Worm (Caenorhabditis elegans) whole organism, L1 larva: ENCODE measurements around the gene R13A1.3.

Experiments
- ama-1 ChIP-seq: fragments of 150-350 bp; optimal IDR thresholded peaks from 2 replicates; lab custom pipeline; 2014
- blmp-1 ChIP-seq: fragments of 150-350 bp; optimal IDR thresholded peaks from 2 replicates; lab custom pipeline; 2014; ENCODE audit warnings: missing biosample characterization, missing genetic modification characterization
- ceh-82 ChIP-seq, 3 experiments: fragments of 150-350 bp in 1 of 3; sonication (generic microtip) in 2 of 3; optimal IDR thresholded peaks; 2 replicates each; lab custom pipeline; 2014 to 2017; ENCODE audit warnings: missing biosample characterization in 3 of 3, missing genetic modification characterization in 3 of 3
- ces-1 ChIP-seq: fragments of 150-350 bp; optimal IDR thresholded peaks from 2 replicates; lab custom pipeline; 2014; ENCODE audit warnings: missing biosample characterization, missing genetic modification reagents, missing genetic modification characterization
- dpl-1 ChIP-seq, 3 experiments: fragments of 150-350 bp in 2 of 3; sonication (generic microtip) in 1 of 3; optimal IDR thresholded peaks; 2 replicates each; lab custom pipeline; 2014 to 2017; ENCODE audit warnings: missing biosample characterization in 3 of 3, missing genetic modification characterization in 3 of 3, missing genetic modification reagents in 3 of 3
- dsc-1 ChIP-seq: sonication (generic microtip); optimal IDR thresholded peaks from 2 replicates; lab custom pipeline; 2016; ENCODE audit warnings: mild to moderate bottlenecking, missing genetic modification characterization, missing compliant biosample characterization
- efl-1 ChIP-seq, 4 experiments: fragments of 150-350 bp; optimal IDR thresholded peaks in 3 of 4; peaks in 1 of 4; 1 replicate in 1 of 4; 2 replicates in 3 of 4; lab custom pipeline; 2014; ENCODE audit warnings: missing biosample characterization in 2 of 4, missing genetic modification characterization in 2 of 4, missing genetic modification reagents in 2 of 4
- efl-3 ChIP-seq: fragments of 200-800 bp; sonication (Bioruptor generic); optimal IDR thresholded peaks from 2 replicates; lab custom pipeline; 2018; ENCODE audit warnings: mild to moderate bottlenecking, missing genetic modification characterization, missing compliant biosample characterization
- egl-13 ChIP-seq: sonication (generic microtip); optimal IDR thresholded peaks from 2 replicates; lab custom pipeline; 2016; ENCODE audit warnings: missing genotype, missing genetic modification reagents, missing genetic modification characterization, missing compliant biosample characterization
- elt-2 ChIP-seq: sonication (generic microtip); optimal IDR thresholded peaks from 2 replicates; lab custom pipeline; 2016; ENCODE audit warnings: missing genetic modification characterization, mild to moderate bottlenecking, inconsistent platforms, missing compliant biosample characterization, missing genetic modification reagents
- elt-3 ChIP-seq, 6 experiments: fragments of 150-350 bp in 1 of 6; sonication (generic microtip); optimal IDR thresholded peaks; 2 replicates each; lab custom pipeline; 2017 to 2018; ENCODE audit warnings: missing biosample characterization in 6 of 6, missing genetic modification characterization in 6 of 6, inconsistent platforms in 1 of 6
- ets-5 ChIP-seq: fragments of 200-800 bp; sonication (Bioruptor generic); IDR thresholded peaks from 2 replicates; pipeline ENCODE4 v1.3.6; 2022; ENCODE audit warnings: missing genetic modification characterization, missing compliant biosample characterization
- fkh-10 ChIP-seq: sonication (generic microtip); optimal IDR thresholded peaks from 2 replicates; lab custom pipeline; 2017; ENCODE audit warnings: missing biosample characterization, missing genetic modification reagents, missing genetic modification characterization
- fkh-4 ChIP-seq: sonication (generic microtip); optimal IDR thresholded peaks from 2 replicates; lab custom pipeline; 2016; ENCODE audit warnings: missing compliant biosample characterization, missing genetic modification characterization, borderline replicate concordance
- fos-1 ChIP-seq: fragments of 150-350 bp; optimal IDR thresholded peaks from 2 replicates; lab custom pipeline; 2014; ENCODE audit warnings: missing biosample characterization, missing genetic modification characterization
- grh-1 ChIP-seq: fragments of 200-800 bp; sonication (Bioruptor generic); IDR thresholded peaks from 2 replicates; pipeline ENCODE4 v1.3.6; 2022; ENCODE audit warnings: missing genetic modification reagents, missing genetic modification characterization, missing compliant biosample characterization
- hpl-2 ChIP-seq: fragments of 150-350 bp; optimal IDR thresholded peaks from 2 replicates; lab custom pipeline; 2014; ENCODE audit warnings: missing biosample characterization, missing genetic modification reagents, missing genetic modification characterization
- irx-1 ChIP-seq: sonication (generic microtip); optimal IDR thresholded peaks from 2 replicates; lab custom pipeline; 2016; ENCODE audit warnings: missing genetic modification characterization, missing compliant biosample characterization
- lin-14 ChIP-seq: fragments of 200-800 bp; sonication (Bioruptor generic); optimal IDR thresholded peaks from 2 replicates; lab custom pipeline; 2018; ENCODE audit warnings: mild to moderate bottlenecking, missing genetic modification characterization, moderate library complexity, missing compliant biosample characterization
- lin-15B ChIP-seq: fragments of 150-350 bp; sonication (generic microtip); optimal IDR thresholded peaks from 3 replicates; lab custom pipeline; 2014; ENCODE audit warnings: missing biosample characterization, missing genetic modification characterization
- lin-39 ChIP-seq: fragments of 150-350 bp; optimal IDR thresholded peaks from 2 replicates; lab custom pipeline; 2014; ENCODE audit warnings: missing biosample characterization, missing genetic modification reagents, missing genetic modification characterization
- lir-3 ChIP-seq: sonication (generic microtip); optimal IDR thresholded peaks from 2 replicates; lab custom pipeline; 2016; ENCODE audit warnings: mild to moderate bottlenecking, missing genetic modification characterization, moderate library complexity, missing compliant biosample characterization; ENCODE audit not compliant: poor library complexity
- lsy-2 ChIP-seq, 2 experiments: fragments of 150-350 bp; optimal IDR thresholded peaks; 2 replicates each; lab custom pipeline; 2014; ENCODE audit warnings: missing biosample characterization in 2 of 2, missing genetic modification characterization in 2 of 2
- mab-9 ChIP-seq: fragments of 200-800 bp; sonication (Bioruptor generic); IDR thresholded peaks from 2 replicates; pipeline ENCODE4 v1.3.6; 2022; ENCODE audit warnings: missing genetic modification reagents, missing genetic modification characterization, missing compliant biosample characterization
- mef-2 ChIP-seq: fragments of 150-350 bp; optimal IDR thresholded peaks from 2 replicates; lab custom pipeline; 2014; ENCODE audit warnings: missing biosample characterization, missing genetic modification characterization
- nhr-71 ChIP-seq: sonication (generic microtip); optimal IDR thresholded peaks from 2 replicates; lab custom pipeline; 2016; ENCODE audit warnings: mild to moderate bottlenecking, missing genetic modification characterization, moderate library complexity, missing compliant biosample characterization
- nhr-76 ChIP-seq: sonication (generic microtip); optimal IDR thresholded peaks from 2 replicates; lab custom pipeline; 2017; ENCODE audit warnings: missing biosample characterization, missing genetic modification characterization
- nhr-84 ChIP-seq: sonication (generic microtip); optimal IDR thresholded peaks from 2 replicates; lab custom pipeline; 2017; ENCODE audit warnings: missing biosample characterization, missing genetic modification characterization
- pax-3 ChIP-seq: fragments of 200-800 bp; sonication (Bioruptor generic); optimal IDR thresholded peaks from 2 replicates; lab custom pipeline; 2018; ENCODE audit warnings: mild to moderate bottlenecking, missing genetic modification characterization, moderate library complexity, missing compliant biosample characterization
- rnt-1 ChIP-seq: sonication (generic microtip); optimal IDR thresholded peaks from 2 replicates; lab custom pipeline; 2016; ENCODE audit warnings: mild to moderate bottlenecking, missing genetic modification characterization, moderate library complexity, missing compliant biosample characterization
- skn-1 ChIP-seq: fragments of 150-350 bp; optimal IDR thresholded peaks from 2 replicates; lab custom pipeline; 2014; ENCODE audit warnings: missing biosample characterization, missing genetic modification characterization
- snu-23 ChIP-seq: sonication (generic microtip); optimal IDR thresholded peaks from 2 replicates; lab custom pipeline; 2016; ENCODE audit warnings: missing genetic modification characterization, missing compliant biosample characterization
- sox-4 ChIP-seq: sonication (generic microtip); optimal IDR thresholded peaks from 2 replicates; lab custom pipeline; 2016; ENCODE audit warnings: missing genetic modification characterization, missing compliant biosample characterization
- sptf-1 ChIP-seq: fragments of 150-350 bp; optimal IDR thresholded peaks from 2 replicates; lab custom pipeline; 2014; ENCODE audit warnings: missing biosample characterization, missing genetic modification characterization
- sup-37 ChIP-seq: fragments of 200-800 bp; sonication (Bioruptor generic); optimal IDR thresholded peaks from 2 replicates; lab custom pipeline; 2018; ENCODE audit warnings: mild to moderate bottlenecking, missing genetic modification characterization, missing compliant biosample characterization
- tbx-2 ChIP-seq: sonication (generic microtip); optimal IDR thresholded peaks from 2 replicates; lab custom pipeline; 2016; ENCODE audit warnings: missing genetic modification characterization, missing compliant biosample characterization
- unc-30 ChIP-seq: sonication (generic microtip); optimal IDR thresholded peaks from 2 replicates; lab custom pipeline; 2017; ENCODE audit warnings: missing biosample characterization, missing genetic modification characterization
- xbp-1 ChIP-seq: sonication (generic microtip); optimal IDR thresholded peaks from 2 replicates; lab custom pipeline; 2016; ENCODE audit warnings: missing genetic modification characterization, missing compliant biosample characterization
- zip-4 ChIP-seq: fragments of 200-800 bp; sonication (Bioruptor generic); optimal IDR thresholded peaks from 2 replicates; lab custom pipeline; 2018; ENCODE audit warnings: mild to moderate bottlenecking, missing genetic modification characterization, moderate library complexity, missing compliant biosample characterization

The R13A1.3 gene

ce11 chrIV:7219398-7220087, 15.7 kb downstream of the R13A1.3 start, which contains the start of the genes glb-23 and R13A1.1:
Gene glb-23, minus strand, starts transcription at chrIV:7219498.
Gene R13A1.1, plus strand, starts transcription at chrIV:7220037.
- TF ChIP-seq sptf-1 (tag; lab: Kevin White, UChicago) (no peak), ets-5 (GFP tag; lab: Robert Waterston, UW) (no peak), blmp-1 (tag; lab: Kevin White, UChicago) (no peak), snu-23 (GFP tag; lab: Kevin White, UChicago) (no peak), fkh-4 (tag; lab: Kevin White, UChicago) (no peak), lin-14 (GFP tag; lab: Kevin White, UChicago) (no peak), lin-15B (tag; lab: Kevin White, UChicago) (no peak), unc-30 (no peak), lsy-2 (tag; optimal IDR thresholded peaks at IDR 0.05; lab: Kevin White, UChicago) (no peak), lin-39 (no peak), sup-37 (GFP tag; lab: Kevin White, UChicago) (no peak), mab-9 (GFP tag; lab: Robert Waterston, UW) (no peak), zip-4 (GFP tag; lab: Kevin White, UChicago) (no peak), elt-2 (tag; lab: Kevin White, UChicago) (no peak), ces-1 (GFP tag; lab: Kevin White, UChicago) (no peak), grh-1 (GFP tag; lab: Robert Waterston, UW) (no peak), nhr-84 (tag; lab: Kevin White, UChicago) (no peak), nhr-76 (tag; lab: Kevin White, UChicago) (no peak), hpl-2 (no peak)
- TF ChIP-seq, all 84 proteins: peak for 0

ce11 chrIV:7222088-7222487, 18.3 kb downstream of the R13A1.3 start:
- no peak for TF ChIP-seq dpl-1 (GFP tag; optimal IDR thresholded peaks at IDR 0.05; lab: Kevin White, UChicago)
- TF ChIP-seq snu-23 (GFP tag; lab: Kevin White, UChicago), result no peak
- no peak for TF ChIP-seq sup-37 (GFP tag; lab: Kevin White, UChicago)
- TF ChIP-seq rnt-1, result no peak
- TF ChIP-seq lir-3 (tag; lab: Kevin White, UChicago), result no peak
- no peak for TF ChIP-seq mef-2 (tag; lab: Kevin White, UChicago)
- TF ChIP-seq fkh-10 (GFP tag; lab: Kevin White, UChicago), result peak; percentile 64
- TF ChIP-seq efl-1 (optimal IDR thresholded peaks at IDR 0.05; lab: Kevin White, UChicago), result no peak
- TF ChIP-seq efl-1 (GFP tag; optimal IDR thresholded peaks at IDR 0.05 in 1 of 2; lab: Kevin White, UChicago), result peak in 1 of 2 experiments; percentile 60
- no peak for TF ChIP-seq blmp-1 (tag; lab: Kevin White, UChicago)
- no peak for TF ChIP-seq irx-1
- peak; percentile 22 for TF ChIP-seq lin-14 (GFP tag; lab: Kevin White, UChicago)
- TF ChIP-seq pax-3 (tag; lab: Kevin White, UChicago), result no peak

- TF ChIP-seq egl-13 (tag; lab: Kevin White, UChicago) (no peak), dsc-1 (tag; lab: Kevin White, UChicago) (no peak), elt-3 (tag; optimal IDR thresholded peaks at IDR 0.05; lab: Kevin White, UChicago) (no peak), elt-2 (tag; lab: Kevin White, UChicago) (no peak), fkh-4 (tag; lab: Kevin White, UChicago) (no peak), nhr-76 (tag; lab: Kevin White, UChicago) (no peak), sox-4 (tag; lab: Kevin White, UChicago) (no peak), skn-1 (no peak), ama-1 (lab: Kevin White, UChicago) (no peak), xbp-1 (no peak), efl-3 (GFP tag; lab: Kevin White, UChicago) (no peak), nhr-71 (no peak), efl-1 (optimal IDR thresholded peaks at IDR 0.05; lab: Kevin White, UChicago) (no peak), efl-1 (GFP tag; optimal IDR thresholded peaks at IDR 0.05 in 1 of 2; lab: Kevin White, UChicago) (no peak), tbx-2 (no peak), ceh-82 (tag; optimal IDR thresholded peaks at IDR 0.05; lab: Kevin White, UChicago) (no peak), fos-1 (tag; lab: Kevin White, UChicago) (no peak), unc-30 (no peak), pax-3 (tag; lab: Kevin White, UChicago) (no peak)
Measured at ce11 chrIV:7227072-7227471, 23.3 kb downstream of the R13A1.3 start, which contains the start of gene R13A1.10. Gene R13A1.10, minus strand, starts transcription at chrIV:7227172.
